Fruit fly (Drosophila melanogaster): ENCODE data around the gene CG31676.

dm6 chr2L:20792988-20793544 lies 47.5 kb upstream of the CG31676 start:
- TF ChIP-seq Bteb2 (GFP tag; optimal IDR thresholded peaks at IDR 0.05) (no peak), CG17912 (GFP tag; optimal IDR thresholded peaks at IDR 0.05) (no peak), Drgx (GFP tag; IDR thresholded peaks at IDR 0.05) (no peak), tup (GFP tag; optimal IDR thresholded peaks at IDR 0.05) (no peak), ato (GFP tag; IDR thresholded peaks at IDR 0.05; ENCODE audit: partially characterized antibody) (no peak), otp (GFP tag; IDR thresholded peaks at IDR 0.05) (no peak), CG8478 (optimal IDR thresholded peaks at IDR 0.05) (no peak), CG10654 (GFP tag; optimal IDR thresholded peaks at IDR 0.05) (no peak), Side (GFP tag; optimal IDR thresholded peaks at IDR 0.05) (no peak), ab (GFP tag; optimal IDR thresholded peaks at IDR 0.05) (no peak), Elba2 (GFP tag; optimal IDR thresholded peaks at IDR 0.05) (no peak)

Data from whole organism, embryonic.